Fruit fly (Drosophila melanogaster) whole organism, adult: ENCODE data around the gene stops.

Experiments
- CG11617 ChIP-seq: fragments of 200-800 bp; sonication (Bioruptor generic); optimal IDR thresholded peaks from 2 replicates; lab custom pipeline; 2017; ENCODE audit warnings: mild to moderate bottlenecking, missing biosample characterization, missing genetic modification reagents, missing genetic modification characterization
- CG12768 ChIP-seq: fragments of 200-800 bp; sonication (Bioruptor generic); optimal IDR thresholded peaks from 2 replicates; lab custom pipeline; 2017; ENCODE audit warnings: missing biosample characterization, missing genetic modification characterization, mild to moderate bottlenecking, moderate library complexity, missing genetic modification reagents
- CG14711 ChIP-seq: fragments of 200-800 bp; sonication (Bioruptor generic); optimal IDR thresholded peaks from 2 replicates; lab custom pipeline; 2018; ENCODE audit warnings: missing biosample characterization, mild to moderate bottlenecking, missing genetic modification characterization, moderate library complexity
- CG1620 ChIP-seq: fragments of 200-800 bp; sonication (Bioruptor generic); optimal IDR thresholded peaks from 2 replicates; lab custom pipeline; 2016; ENCODE audit warnings: missing biosample characterization, missing genetic modification characterization
- CG33017 ChIP-seq: fragments of 200-800 bp; sonication (Bioruptor generic); optimal IDR thresholded peaks from 2 replicates; lab custom pipeline; 2018; ENCODE audit warnings: missing biosample characterization, mild to moderate bottlenecking, missing genetic modification characterization, moderate library complexity
- CG5204 ChIP-seq: fragments of 200-800 bp; sonication (Bioruptor generic); optimal IDR thresholded peaks from 2 replicates; lab custom pipeline; 2016; ENCODE audit warnings: missing biosample characterization, missing genetic modification characterization
- CG7045 ChIP-seq: fragments of 200-800 bp; sonication (Bioruptor generic); optimal IDR thresholded peaks from 2 replicates; lab custom pipeline; 2017; ENCODE audit warnings: missing biosample characterization, mild to moderate bottlenecking, missing genetic modification characterization
- CG7101 ChIP-seq: fragments of 200-800 bp; sonication (Bioruptor generic); optimal IDR thresholded peaks from 2 replicates; lab custom pipeline; 2018; ENCODE audit warnings: missing biosample characterization, mild to moderate bottlenecking, missing genetic modification characterization, moderate library complexity
- Clk ChIP-seq: fragments of 200-800 bp; sonication (Bioruptor generic); optimal IDR thresholded peaks from 2 replicates; lab custom pipeline; 2017; ENCODE audit warnings: missing biosample characterization, missing genetic modification characterization
- Crg-1 ChIP-seq: fragments of 200-800 bp; sonication (Bioruptor generic); optimal IDR thresholded peaks from 2 replicates; lab custom pipeline; 2016; ENCODE audit warnings: missing biosample characterization, missing genetic modification characterization
- Hr96 ChIP-seq: fragments of 200-800 bp; sonication (Bioruptor generic); optimal IDR thresholded peaks from 2 replicates; lab custom pipeline; 2016; ENCODE audit warnings: missing biosample characterization, missing genetic modification characterization
- Mnt ChIP-seq: fragments of 200-800 bp; sonication (Bioruptor generic); optimal IDR thresholded peaks from 2 replicates; lab custom pipeline; 2016; ENCODE audit warnings: missing biosample characterization, mild to moderate bottlenecking, missing genetic modification characterization
- bab1 ChIP-seq: fragments of 200-800 bp; sonication (Bioruptor generic); optimal IDR thresholded peaks from 3 replicates; lab custom pipeline; 2019; ENCODE audit warnings: missing biosample characterization, mild to moderate bottlenecking, missing genetic modification characterization, moderate library complexity
- cic ChIP-seq: fragments of 200-800 bp; sonication (Bioruptor generic); optimal IDR thresholded peaks from 2 replicates; lab custom pipeline; 2017; ENCODE audit warnings: missing biosample characterization, mild to moderate bottlenecking, missing genetic modification characterization, moderate library complexity
- cnc ChIP-seq, 2 experiments: fragments of >200 bp; optimal IDR thresholded peaks; 2 replicates each; lab custom pipeline; 2017
- kay ChIP-seq: fragments of 200-800 bp; sonication (Bioruptor generic); peaks from one replicate; lab custom pipeline; 2016; ENCODE audit warnings: missing biosample characterization, missing genetic modification characterization, borderline replicate concordance
- ovo ChIP-seq: fragments of 200-800 bp; sonication (Bioruptor generic); optimal IDR thresholded peaks from 2 replicates; lab custom pipeline; 2016; ENCODE audit warnings: missing biosample characterization, missing genetic modification characterization
- pad ChIP-seq: fragments of 200-800 bp; sonication (Bioruptor generic); optimal IDR thresholded peaks from 3 replicates; lab custom pipeline; 2017; ENCODE audit warnings: missing biosample characterization, missing genetic modification characterization, mild to moderate bottlenecking, moderate library complexity, missing genetic modification reagents
- tj ChIP-seq: fragments of 200-800 bp; sonication (Bioruptor generic); optimal IDR thresholded peaks from 3 replicates; lab custom pipeline; 2017; ENCODE audit warnings: missing biosample characterization, mild to moderate bottlenecking, missing genetic modification characterization, moderate library complexity
- toe ChIP-seq: fragments of 200-800 bp; sonication (Bioruptor generic); optimal IDR thresholded peaks from 2 replicates; lab custom pipeline; 2016; ENCODE audit warnings: missing biosample characterization, missing genetic modification characterization

stops gene

dm6 chr3R:31168968-31169367, at the start of gene stops:
Gene stops, minus strand, starts transcription at chr3R:31169106.
- TF ChIP-seq Crg-1 (GFP tag; lab: Kevin White, UChicago) (peak; percentile 50), CG12768 (GFP tag; lab: Kevin White, UChicago) (no peak), Clk (GFP tag; lab: Kevin White, UChicago) (peak; percentile 52), tj (GFP tag; lab: Kevin White, UChicago) (no peak), ovo (GFP tag; lab: Kevin White, UChicago) (peak; percentile 26), CG7101 (tag; lab: Kevin White, UChicago) (peak; percentile 22), kay (GFP tag; lab: Kevin White, UChicago) (peak; percentile 74), CG14711 (tag; lab: Kevin White, UChicago) (no peak), cic (GFP tag; lab: Kevin White, UChicago) (peak; percentile 34), Hr96 (GFP tag; lab: Kevin White, UChicago) (peak; percentile 56), CG1620 (GFP tag; lab: Kevin White, UChicago) (peak; percentile 39), toe (GFP tag; lab: Kevin White, UChicago) (peak; percentile 76), pad (GFP tag; lab: Kevin White, UChicago) (peak; percentile 53), CG33017 (tag; lab: Kevin White, UChicago) (peak; percentile 10), Mnt (GFP tag; lab: Kevin White, UChicago) (peak; percentile 39), cnc (optimal IDR thresholded peaks at IDR 0.05; lab: Kevin White, UChicago) (no peak), CG5204 (GFP tag; lab: Kevin White, UChicago) (peak; percentile 27), CG7045 (GFP tag; lab: Kevin White, UChicago) (peak; percentile 84), CG11617 (GFP tag; lab: Kevin White, UChicago) (peak; percentile 39), bab1 (GFP tag; lab: Kevin White, UChicago) (no peak)

- TF ChIP-seq Clk (GFP tag; lab: Kevin White, UChicago): peak; percentile 15
- no peak for TF ChIP-seq CG5204 (GFP tag; lab: Kevin White, UChicago)
- TF ChIP-seq CG12768 (GFP tag; lab: Kevin White, UChicago): peak; percentile 56
- TF ChIP-seq cic (GFP tag; lab: Kevin White, UChicago): peak; percentile 37
- TF ChIP-seq CG11617 (GFP tag; lab: Kevin White, UChicago): peak; percentile 64
- peak; percentile 21 for TF ChIP-seq Crg-1 (GFP tag; lab: Kevin White, UChicago)
- TF ChIP-seq bab1 (GFP tag; lab: Kevin White, UChicago): peak; percentile 42
- TF ChIP-seq kay (GFP tag; lab: Kevin White, UChicago): no peak
- TF ChIP-seq CG33017 (tag; lab: Kevin White, UChicago): peak; percentile 37
- TF ChIP-seq CG1620 (GFP tag; lab: Kevin White, UChicago): peak; percentile 7
- TF ChIP-seq CG14711 (tag; lab: Kevin White, UChicago): no peak
- no peak for TF ChIP-seq toe (GFP tag; lab: Kevin White, UChicago)
- TF ChIP-seq Hr96 (GFP tag; lab: Kevin White, UChicago): no peak
- TF ChIP-seq Mnt (GFP tag; lab: Kevin White, UChicago): peak; percentile 71
- no peak for TF ChIP-seq cnc (optimal IDR thresholded peaks at IDR 0.05; lab: Kevin White, UChicago)
- no peak for TF ChIP-seq CG7045 (GFP tag; lab: Kevin White, UChicago)
- peak; percentile 49 for TF ChIP-seq ovo (GFP tag; lab: Kevin White, UChicago)
- TF ChIP-seq tj (GFP tag; lab: Kevin White, UChicago): peak; percentile 35
- TF ChIP-seq pad (GFP tag; lab: Kevin White, UChicago): peak; percentile 34
- TF ChIP-seq CG7101 (tag; lab: Kevin White, UChicago): peak; percentile 0
Measured at dm6 chr3R:31218214-31218876, 49.4 kb upstream of the stops start.

dm6 chr3R:31215830-31216229, 46.9 kb upstream of the stops start, which contains the start of gene CG15561:
Gene CG15561, minus strand, starts transcription at chr3R:31215942.
- TF ChIP-seq Hr96 (GFP tag; lab: Kevin White, UChicago) (no peak), CG5204 (GFP tag; lab: Kevin White, UChicago) (no peak), CG1620 (GFP tag; lab: Kevin White, UChicago) (peak; percentile 23), CG11617 (GFP tag; lab: Kevin White, UChicago) (no peak), cic (GFP tag; lab: Kevin White, UChicago) (peak; percentile 28), Crg-1 (GFP tag; lab: Kevin White, UChicago) (peak; percentile 60), tj (GFP tag; lab: Kevin White, UChicago) (peak; percentile 21), CG14711 (tag; lab: Kevin White, UChicago) (peak; percentile 34), toe (GFP tag; lab: Kevin White, UChicago) (no peak), CG7101 (tag; lab: Kevin White, UChicago) (peak; percentile 46), Clk (GFP tag; lab: Kevin White, UChicago) (no peak), CG12768 (GFP tag; lab: Kevin White, UChicago) (no peak), pad (GFP tag; lab: Kevin White, UChicago) (peak; percentile 39), Mnt (GFP tag; lab: Kevin White, UChicago) (peak; percentile 100), CG33017 (tag; lab: Kevin White, UChicago) (no peak), CG7045 (GFP tag; lab: Kevin White, UChicago) (no peak), bab1 (GFP tag; lab: Kevin White, UChicago) (peak; percentile 86)

- TF ChIP-seq CG11617 (GFP tag; lab: Kevin White, UChicago) (no peak), Hr96 (GFP tag; lab: Kevin White, UChicago) (no peak), toe (GFP tag; lab: Kevin White, UChicago) (no peak), ovo (GFP tag; lab: Kevin White, UChicago) (no peak), Mnt (GFP tag; lab: Kevin White, UChicago) (peak; percentile 98), CG5204 (GFP tag; lab: Kevin White, UChicago) (no peak), bab1 (GFP tag; lab: Kevin White, UChicago) (peak; percentile 35), CG7045 (GFP tag; lab: Kevin White, UChicago) (no peak), CG14711 (tag; lab: Kevin White, UChicago) (no peak)
Measured at dm6 chr3R:31213227-31213626, 44.3 kb upstream of the stops start, which contains the start of the genes Zwilch and CG1542. Gene Zwilch, minus strand, starts transcription at chr3R:31213376. Gene CG1542, plus strand, starts transcription at chr3R:31213458.
